Worm (Caenorhabditis elegans) whole organism, L3 larva: ENCODE data around the gene his-38.

Experiments used
- ZK546.5 ChIP-seq: sonication (generic microtip); optimal IDR thresholded peaks from 2 replicates; lab custom pipeline; 2017; ENCODE audit warnings: missing biosample characterization, missing genetic modification characterization
- aly-2 ChIP-seq: fragments of 150-350 bp; optimal IDR thresholded peaks from 2 replicates; lab custom pipeline; 2014; ENCODE audit warnings: missing biosample characterization, missing genetic modification characterization
- ceh-16 ChIP-seq: sonication (generic microtip); optimal IDR thresholded peaks from 2 replicates; lab custom pipeline; 2017; ENCODE audit warnings: missing biosample characterization, missing genetic modification characterization
- ceh-28 ChIP-seq: fragments of 150-350 bp; optimal IDR thresholded peaks from 2 replicates; lab custom pipeline; 2014; ENCODE audit warnings: missing biosample characterization, missing genetic modification reagents, missing genetic modification characterization
- ceh-82 ChIP-seq: fragments of 150-350 bp; optimal IDR thresholded peaks from 2 replicates; lab custom pipeline; 2014; ENCODE audit warnings: missing biosample characterization, missing genetic modification characterization
- ceh-9 ChIP-seq: sonication (generic microtip); optimal IDR thresholded peaks from 2 replicates; lab custom pipeline; 2018; ENCODE audit warnings: missing biosample characterization, missing genetic modification characterization
- daf-12 ChIP-seq: fragments of 150-350 bp; optimal IDR thresholded peaks from 2 replicates; lab custom pipeline; 2014; ENCODE audit warnings: missing biosample characterization, missing genetic modification reagents, missing genetic modification characterization
- egl-27 ChIP-seq: sonication (generic microtip); optimal IDR thresholded peaks from 4 replicates; lab custom pipeline; 2017; ENCODE audit warnings: missing biosample characterization, missing genetic modification reagents, missing genetic modification characterization
- egl-5 ChIP-seq: fragments of 150-350 bp; optimal IDR thresholded peaks from 2 replicates; lab custom pipeline; 2017; ENCODE audit warnings: missing biosample characterization, missing genetic modification reagents, missing genetic modification characterization, inconsistent platforms
- elt-1 ChIP-seq: fragments of 150-350 bp; optimal IDR thresholded peaks from 2 replicates; lab custom pipeline; 2014; ENCODE audit warnings: missing biosample characterization, missing genetic modification characterization
- elt-2 ChIP-seq: sonication (generic microtip); optimal IDR thresholded peaks from 2 replicates; lab custom pipeline; 2016; ENCODE audit warnings: missing genetic modification reagents, mild to moderate bottlenecking, missing genetic modification characterization, missing compliant biosample characterization
- eor-1 ChIP-seq, 2 experiments: fragments of 150-350 bp; optimal IDR thresholded peaks; 2 replicates each; lab custom pipeline; 2014 to 2018; ENCODE audit warnings: missing biosample characterization in 2 of 2, missing genetic modification characterization in 2 of 2
- fkh-10 ChIP-seq: sonication (generic microtip); optimal IDR thresholded peaks from 2 replicates; lab custom pipeline; 2017; ENCODE audit warnings: missing biosample characterization, missing genetic modification reagents, missing genetic modification characterization
- fos-1 ChIP-seq: fragments of 150-350 bp; optimal IDR thresholded peaks from 2 replicates; lab custom pipeline; 2014; ENCODE audit warnings: missing biosample characterization, missing genetic modification characterization
- hmg-11 ChIP-seq: sonication (generic microtip); optimal IDR thresholded peaks from 2 replicates; lab custom pipeline; 2016; ENCODE audit warnings: missing genetic modification characterization, missing compliant biosample characterization
- jun-1 ChIP-seq: fragments of 150-350 bp; optimal IDR thresholded peaks from 2 replicates; lab custom pipeline; 2014; ENCODE audit warnings: missing biosample characterization, missing genetic modification reagents, missing genetic modification characterization
- lin-15B ChIP-seq: fragments of 150-350 bp; optimal IDR thresholded peaks from 2 replicates; lab custom pipeline; 2014; ENCODE audit warnings: missing biosample characterization, missing genetic modification characterization
- lin-39 ChIP-seq: fragments of 150-350 bp; optimal IDR thresholded peaks from 2 replicates; lab custom pipeline; 2018; ENCODE audit warnings: missing biosample characterization, missing genetic modification reagents, missing genetic modification characterization
- lsy-12 ChIP-seq: sonication (generic microtip); optimal IDR thresholded peaks from 2 replicates; lab custom pipeline; 2016; ENCODE audit warnings: mild to moderate bottlenecking, missing genetic modification characterization, missing compliant biosample characterization
- mml-1 ChIP-seq: fragments of 150-350 bp; sonication (generic microtip); optimal IDR thresholded peaks from 3 replicates; lab custom pipeline; 2014; ENCODE audit warnings: missing biosample characterization, missing genetic modification characterization
- nfya-1 ChIP-seq: sonication (generic microtip); optimal IDR thresholded peaks from 2 replicates; lab custom pipeline; 2017; ENCODE audit warnings: missing genetic modification characterization, mild to moderate bottlenecking, missing compliant biosample characterization, antibody characterized with exemption, moderate library complexity; ENCODE audit not compliant: insufficient read depth
- nhr-11 ChIP-seq: fragments of 150-350 bp; optimal IDR thresholded peaks from 2 replicates; lab custom pipeline; 2014; ENCODE audit warnings: missing biosample characterization, missing genetic modification characterization
- nhr-12 ChIP-seq: fragments of 150-350 bp; optimal IDR thresholded peaks from 2 replicates; lab custom pipeline; 2014; ENCODE audit warnings: missing biosample characterization, missing genetic modification characterization
- nhr-237 ChIP-seq: fragments of 150-350 bp; optimal IDR thresholded peaks from 2 replicates; lab custom pipeline; 2014; ENCODE audit warnings: missing biosample characterization, missing genetic modification characterization
- nhr-28 ChIP-seq: fragments of 150-350 bp; optimal IDR thresholded peaks from 2 replicates; lab custom pipeline; 2014; ENCODE audit warnings: missing biosample characterization, missing genetic modification characterization
- nhr-76 ChIP-seq: fragments of 150-350 bp; sonication (generic microtip); optimal IDR thresholded peaks from 5 replicates; lab custom pipeline; 2014; ENCODE audit warnings: missing biosample characterization, missing genetic modification characterization
- nhr-77 ChIP-seq: fragments of 150-350 bp; optimal IDR thresholded peaks from 2 replicates; lab custom pipeline; 2014; ENCODE audit warnings: missing biosample characterization, missing genetic modification characterization
- pha-4 ChIP-seq: fragments of 150-350 bp; optimal IDR thresholded peaks from 2 replicates; lab custom pipeline; 2014; ENCODE audit warnings: missing biosample characterization, missing genetic modification reagents, missing genetic modification characterization
- pqm-1 ChIP-seq: fragments of 150-350 bp; optimal IDR thresholded peaks from 2 replicates; lab custom pipeline; 2017; ENCODE audit warnings: missing biosample characterization, missing genetic modification characterization, inconsistent platforms
- skn-1 ChIP-seq: fragments of 150-350 bp; optimal IDR thresholded peaks from 2 replicates; lab custom pipeline; 2014; ENCODE audit warnings: missing biosample characterization, missing genetic modification characterization
- tbx-2 ChIP-seq: sonication (generic microtip); optimal IDR thresholded peaks from 2 replicates; lab custom pipeline; 2016; ENCODE audit warnings: mild to moderate bottlenecking, missing genetic modification characterization, missing compliant biosample characterization
- unc-62 ChIP-seq: fragments of 150-350 bp; sonication (generic microtip); optimal IDR thresholded peaks from 4 replicates; lab custom pipeline; 2014; ENCODE audit warnings: missing biosample characterization, missing genetic modification reagents, missing genetic modification characterization
- zag-1 ChIP-seq: fragments of 150-350 bp; optimal IDR thresholded peaks from 2 replicates; lab custom pipeline; 2014; ENCODE audit warnings: missing biosample characterization, missing genetic modification characterization
- ztf-11 ChIP-seq: fragments of 150-350 bp; optimal IDR thresholded peaks from 2 replicates; lab custom pipeline; 2014; ENCODE audit warnings: missing biosample characterization, missing genetic modification characterization
- ztf-4 ChIP-seq: fragments of 150-350 bp; optimal IDR thresholded peaks from 2 replicates; lab custom pipeline; 2014; ENCODE audit warnings: missing biosample characterization, missing genetic modification characterization

Gene his-38

ce11 chrX:7309775-7310174, at the start of gene his-38, which contains the start of gene his-40:
his-38 (minus strand) TSS chrX:7309875.
his-40 (plus strand) TSS chrX:7310110.
- TF ChIP-seq ceh-28 (tag; lab: Kevin White, UChicago) (no peak), ztf-4 (tag; lab: Kevin White, UChicago) (no peak)

ce11 chrX:7343747-7344146, 34.1 kb upstream of the his-38 start, which contains the start of gene C07D8.5:
C07D8.5 (plus strand) TSS chrX:7344047.
- TF ChIP-seq unc-62 (GFP tag; lab: Kevin White, UChicago) (no peak), lin-39 (tag; lab: Kevin White, UChicago) (no peak), eor-1 (tag; optimal IDR thresholded peaks at IDR 0.05; lab: Kevin White, UChicago) (no peak), ceh-28 (tag; lab: Kevin White, UChicago) (no peak)

- TF ChIP-seq zag-1 (tag; lab: Kevin White, UChicago), result no peak
- TF ChIP-seq hmg-11 (tag; lab: Kevin White, UChicago), result no peak
- no peak for TF ChIP-seq jun-1 (tag; lab: Kevin White, UChicago)
- TF ChIP-seq nhr-237, result no peak
- TF ChIP-seq nhr-28 (tag; lab: Kevin White, UChicago), result no peak
- no peak for TF ChIP-seq fos-1
- TF ChIP-seq nhr-76 (tag; lab: Kevin White, UChicago), result no peak
- TF ChIP-seq lsy-12 (tag; lab: Kevin White, UChicago), result no peak
- TF ChIP-seq skn-1 (tag; lab: Kevin White, UChicago), result peak; percentile 59
- no peak for TF ChIP-seq ZK546.5 (tag; lab: Kevin White, UChicago)
- no peak for TF ChIP-seq nhr-77 (tag; lab: Kevin White, UChicago)
- no peak for TF ChIP-seq ztf-11
- TF ChIP-seq pha-4 (tag; lab: Kevin White, UChicago), result peak; percentile 30
- TF ChIP-seq nhr-12 (tag; lab: Kevin White, UChicago), result no peak
- TF ChIP-seq elt-2 (tag; lab: Kevin White, UChicago), result peak; percentile 60
- no peak for TF ChIP-seq ceh-16 (tag; lab: Kevin White, UChicago)
- TF ChIP-seq ceh-9 (tag; lab: Kevin White, UChicago), result no peak
- no peak for TF ChIP-seq egl-5 (tag; lab: Kevin White, UChicago)
- no peak for TF ChIP-seq ceh-28 (tag; lab: Kevin White, UChicago)
- no peak for TF ChIP-seq mml-1
These were observed 33.5 kb upstream of the his-38 start for ce11 chrX:7343218-7343617.

ce11 chrX:7340915-7341559, 31.4 kb upstream of the his-38 start, which contains the start of gene C07D8.6:
C07D8.6 (plus strand) TSS chrX:7341509.
- TF ChIP-seq nhr-77 (tag; lab: Kevin White, UChicago), result peak; percentile 8
- TF ChIP-seq daf-12 (tag; lab: Kevin White, UChicago), result no peak
- TF ChIP-seq egl-27 (tag; lab: Kevin White, UChicago), result no peak
- TF ChIP-seq elt-2 (tag; lab: Kevin White, UChicago), result peak; percentile 97
- TF ChIP-seq ztf-4 (tag; lab: Kevin White, UChicago), result no peak
- peak; percentile 92 for TF ChIP-seq pqm-1
- no peak for TF ChIP-seq tbx-2 (tag; lab: Kevin White, UChicago)
- TF ChIP-seq jun-1 (tag; lab: Kevin White, UChicago), result peak; percentile 26
- TF ChIP-seq nhr-28 (tag; lab: Kevin White, UChicago), result no peak
- TF ChIP-seq nfya-1 (tag; lab: Kevin White, UChicago), result peak; percentile 36
- TF ChIP-seq skn-1 (tag; lab: Kevin White, UChicago), result peak; percentile 88
- TF ChIP-seq pha-4 (tag; lab: Kevin White, UChicago), result peak; percentile 26

- TF ChIP-seq lin-39 (tag; lab: Kevin White, UChicago) (no peak), pha-4 (tag; lab: Kevin White, UChicago) (peak; percentile 10), nfya-1 (tag; lab: Kevin White, UChicago) (peak; percentile 2), ztf-11 (no peak), lin-15B (tag; lab: Kevin White, UChicago) (no peak), fos-1 (no peak), mml-1 (no peak), nhr-11 (no peak), ceh-28 (tag; lab: Kevin White, UChicago) (no peak), aly-2 (tag; lab: Kevin White, UChicago) (no peak), unc-62 (GFP tag; lab: Kevin White, UChicago) (no peak), daf-12 (tag; lab: Kevin White, UChicago) (no peak), ceh-16 (tag; lab: Kevin White, UChicago) (no peak), fkh-10 (no peak), elt-1 (tag; lab: Kevin White, UChicago) (peak; percentile 22), ceh-82 (tag; lab: Kevin White, UChicago) (no peak), hmg-11 (tag; lab: Kevin White, UChicago) (peak; percentile 17)
These were observed 30.7 kb upstream of the his-38 start for ce11 chrX:7340394-7340793.
